Worm (Caenorhabditis elegans) whole organism, L4 larva: ENCODE results near the gene Y57G11B.5.
A peak's percentile ranks its signal among the peaks of the same experiment; 100 is the strongest.

ENCODE experiments used
- F37D6.2 ChIP-seq: sonication (generic microtip); optimal IDR thresholded peaks from 2 replicates; lab custom pipeline; 2016; ENCODE audit warnings: mild to moderate bottlenecking, missing genetic modification characterization, missing compliant biosample characterization
- R02D3.7 ChIP-seq: fragments of 150-350 bp; sonication (generic microtip); optimal IDR thresholded peaks from 3 replicates; lab custom pipeline; 2014; ENCODE audit warnings: missing biosample characterization, missing genetic modification characterization
- T26A8.4 ChIP-seq: fragments of 200-800 bp; sonication (Bioruptor generic); IDR thresholded peaks from 2 replicates; pipeline ENCODE4 v1.3.6; 2022; ENCODE audit warnings: missing genetic modification characterization, missing compliant biosample characterization
- Y48G9A.11 ChIP-seq: fragments of 200-800 bp; sonication (Bioruptor generic); IDR thresholded peaks from 2 replicates; pipeline ENCODE4 v1.3.6; 2022; ENCODE audit warnings: missing genetic modification reagents, missing genetic modification characterization, missing compliant biosample characterization
- aly-2 ChIP-seq: sonication (generic microtip); optimal IDR thresholded peaks from 2 replicates; lab custom pipeline; 2018; ENCODE audit warnings: missing biosample characterization, missing genetic modification characterization
- ama-1 ChIP-seq: fragments of 150-350 bp; optimal IDR thresholded peaks from 2 replicates; lab custom pipeline; 2014; ENCODE audit warnings: inconsistent platforms, mixed read lengths
- attf-4 ChIP-seq: sonication (generic microtip); optimal IDR thresholded peaks from 3 replicates; lab custom pipeline; 2017; ENCODE audit warnings: missing biosample characterization, missing genetic modification characterization
- ceh-20 ChIP-seq: fragments of 200-800 bp; sonication (Bioruptor generic); IDR thresholded peaks from 2 replicates; pipeline ENCODE4 v1.3.6; 2022; ENCODE audit warnings: missing genetic modification reagents, missing genetic modification characterization, missing compliant biosample characterization
- ceh-44 ChIP-seq: fragments of 200-800 bp; sonication (Bioruptor generic); IDR thresholded peaks from 2 replicates; pipeline ENCODE4 v1.3.6; 2022; ENCODE audit warnings: missing genetic modification reagents, missing genetic modification characterization, missing compliant biosample characterization
- ces-1 ChIP-seq: fragments of 150-350 bp; sonication (generic microtip); optimal IDR thresholded peaks from 4 replicates; lab custom pipeline; 2014; ENCODE audit warnings: missing biosample characterization, missing genetic modification reagents, missing genetic modification characterization
- daf-16 ChIP-seq, 3 experiments: sonication (generic microtip); optimal IDR thresholded peaks; 2 replicates each; lab custom pipeline; 2016 to 2017; ENCODE audit warnings: missing genetic modification characterization in 3 of 3, missing genetic modification reagents in 3 of 3, mild to moderate bottlenecking in 2 of 3, missing compliant biosample characterization in 2 of 3, missing biosample characterization in 1 of 3, moderate library complexity in 1 of 3
- daf-8 ChIP-seq: fragments of 200-800 bp; sonication (Bioruptor generic); IDR thresholded peaks from 2 replicates; pipeline ENCODE4 v1.3.6; 2022; ENCODE audit warnings: missing genetic modification characterization, missing compliant biosample characterization
- dmd-8 ChIP-seq: fragments of 200-800 bp; sonication (Bioruptor generic); IDR thresholded peaks from 2 replicates; pipeline ENCODE4 v1.3.6; 2022; ENCODE audit warnings: missing genetic modification characterization, missing compliant biosample characterization
- dpl-1 ChIP-seq: fragments of 150-350 bp; optimal IDR thresholded peaks from 2 replicates; lab custom pipeline; 2014; ENCODE audit warnings: missing biosample characterization, missing genetic modification reagents, missing genetic modification characterization
- duxl-1 ChIP-seq: sonication (generic microtip); optimal IDR thresholded peaks from 2 replicates; lab custom pipeline; 2016; ENCODE audit warnings: mild to moderate bottlenecking, missing genetic modification characterization, moderate library complexity, missing compliant biosample characterization; ENCODE audit not compliant: poor library complexity
- dve-1 ChIP-seq: sonication (generic microtip); optimal IDR thresholded peaks from 2 replicates; lab custom pipeline; 2017; ENCODE audit warnings: antibody characterized with exemption, mild to moderate bottlenecking, missing genetic modification characterization, missing compliant biosample characterization; ENCODE audit not compliant: insufficient read depth
- egl-27 ChIP-seq: sonication (generic microtip); optimal IDR thresholded peaks from 3 replicates; lab custom pipeline; 2017; ENCODE audit warnings: missing biosample characterization, missing genetic modification reagents, missing genetic modification characterization
- gei-8 ChIP-seq: fragments of 200-800 bp; sonication (Bioruptor generic); optimal IDR thresholded peaks from 2 replicates; lab custom pipeline; 2018; ENCODE audit warnings: mild to moderate bottlenecking, missing genetic modification characterization, missing compliant biosample characterization
- hif-1 ChIP-seq, 2 experiments: sonication (generic microtip); optimal IDR thresholded peaks; 2 replicates each; lab custom pipeline; 2016 to 2017; ENCODE audit warnings: missing compliant biosample characterization in 2 of 2, missing genetic modification characterization in 2 of 2, missing genetic modification reagents in 2 of 2, missing genotype in 2 of 2, mild to moderate bottlenecking in 1 of 2
- hlh-30 ChIP-seq: sonication (generic microtip); optimal IDR thresholded peaks from 2 replicates; lab custom pipeline; 2017; ENCODE audit warnings: antibody characterized with exemption, mild to moderate bottlenecking, missing genetic modification characterization, missing compliant biosample characterization; ENCODE audit not compliant: insufficient read depth
- lim-7 ChIP-seq: fragments of 200-800 bp; sonication (Bioruptor generic); IDR thresholded peaks from 2 replicates; pipeline ENCODE4 v1.3.6; 2022; ENCODE audit warnings: missing genetic modification characterization, missing compliant biosample characterization
- lin-1 ChIP-seq: fragments of 200-800 bp; sonication (Bioruptor generic); IDR thresholded peaks from 2 replicates; pipeline ENCODE4 v1.3.6; 2022; ENCODE audit warnings: missing genetic modification reagents, missing genetic modification characterization, missing compliant biosample characterization
- lin-39 ChIP-seq: fragments of 150-350 bp; optimal IDR thresholded peaks from 2 replicates; lab custom pipeline; 2014; ENCODE audit warnings: missing biosample characterization, missing genetic modification reagents, missing genetic modification characterization
- lir-3 ChIP-seq: sonication (generic microtip); optimal IDR thresholded peaks from 2 replicates; lab custom pipeline; 2016; ENCODE audit warnings: mild to moderate bottlenecking, missing genetic modification characterization, missing compliant biosample characterization
- madf-5 ChIP-seq, 2 experiments: fragments of 200-800 bp; sonication (Bioruptor generic); IDR thresholded peaks; 2 replicates each; pipeline ENCODE4 v1.3.6; 2022; ENCODE audit warnings: missing compliant biosample characterization in 2 of 2, missing genetic modification characterization in 2 of 2
- madf-9 ChIP-seq: fragments of 200-800 bp; sonication (Bioruptor generic); conservative IDR thresholded peaks from 2 replicates; pipeline ENCODE4 v1.3.6; 2022; ENCODE audit warnings: missing genetic modification reagents, missing genetic modification characterization, missing compliant biosample characterization
- mdl-1 ChIP-seq, 2 experiments: fragments of 150-350 bp in 1 of 2; sonication (generic microtip) in 1 of 2; optimal IDR thresholded peaks; 2 replicates each; lab custom pipeline; 2014 to 2017; ENCODE audit warnings: missing biosample characterization in 2 of 2, missing genetic modification characterization in 2 of 2
- mxl-2 ChIP-seq: fragments of 200-800 bp; sonication (Bioruptor generic); conservative IDR thresholded peaks from 2 replicates; pipeline ENCODE4 v1.3.6; 2022; ENCODE audit warnings: missing genetic modification reagents, missing genetic modification characterization, missing compliant biosample characterization
- nhr-10 ChIP-seq: fragments of 150-350 bp; optimal IDR thresholded peaks from 2 replicates; lab custom pipeline; 2014; ENCODE audit warnings: missing biosample characterization, missing genetic modification characterization
- nhr-102 ChIP-seq: sonication (generic microtip); optimal IDR thresholded peaks from 2 replicates; lab custom pipeline; 2016; ENCODE audit warnings: mild to moderate bottlenecking, missing genetic modification characterization, moderate library complexity, missing compliant biosample characterization
- nhr-111 ChIP-seq: fragments of 200-800 bp; sonication (Bioruptor generic); optimal IDR thresholded peaks from 2 replicates; lab custom pipeline; 2018; ENCODE audit warnings: mild to moderate bottlenecking, missing genetic modification characterization, missing compliant biosample characterization
- nhr-28 ChIP-seq: fragments of 150-350 bp; optimal IDR thresholded peaks from 2 replicates; lab custom pipeline; 2014; ENCODE audit warnings: missing biosample characterization, missing genetic modification characterization
- nhr-42 ChIP-seq: fragments of 200-800 bp; sonication (Bioruptor generic); IDR thresholded peaks from 2 replicates; pipeline ENCODE4 v1.3.6; 2022; ENCODE audit warnings: missing genetic modification characterization, missing compliant biosample characterization
- pha-4 ChIP-seq, 2 experiments: fragments of 150-350 bp in 1 of 2; fragments of 200-800 bp in 1 of 2; sonication (Bioruptor generic) in 1 of 2; IDR thresholded peaks in 1 of 2; optimal IDR thresholded peaks in 1 of 2; 2 replicates each; pipeline versions ENCODE4 v1.3.6 to Lab custom; 2014 to 2022; ENCODE audit warnings: missing genetic modification characterization in 2 of 2, missing genetic modification reagents in 2 of 2, missing biosample characterization in 1 of 2, missing compliant biosample characterization in 1 of 2
- pqm-1 ChIP-seq: sonication (generic microtip); optimal IDR thresholded peaks from 2 replicates; lab custom pipeline; 2017; ENCODE audit warnings: missing biosample characterization, missing genetic modification characterization
- rbr-2 ChIP-seq: sonication (generic microtip); optimal IDR thresholded peaks from 2 replicates; lab custom pipeline; 2016; ENCODE audit warnings: missing genotype, missing genetic modification characterization, missing compliant biosample characterization
- snpc-1.2 ChIP-seq: fragments of 200-800 bp; sonication (Bioruptor generic); IDR thresholded peaks from 2 replicates; pipeline ENCODE4 v1.3.6; 2022; ENCODE audit warnings: missing genetic modification reagents, missing genetic modification characterization, missing compliant biosample characterization
- snpc-4 ChIP-seq: fragments of 150-350 bp; optimal IDR thresholded peaks from 2 replicates; lab custom pipeline; 2014; ENCODE audit warnings: missing biosample characterization, missing genetic modification characterization
- unc-39 ChIP-seq: sonication (generic microtip); optimal IDR thresholded peaks from 2 replicates; lab custom pipeline; 2017; ENCODE audit warnings: missing biosample characterization, missing genetic modification characterization
- unc-62 ChIP-seq, 3 experiments: fragments of 150-350 bp in 1 of 3; sonication (generic microtip); optimal IDR thresholded peaks in 2 of 3; peaks in 1 of 3; 1 replicate in 1 of 3; 2 replicates in 2 of 3; lab custom pipeline; 2014 to 2017; ENCODE audit warnings: missing biosample characterization in 3 of 3, missing genetic modification characterization in 3 of 3, missing genetic modification reagents in 3 of 3, missing genotype in 1 of 3
- vab-7 ChIP-seq: fragments of 200-800 bp; sonication (Bioruptor generic); IDR thresholded peaks from 2 replicates; pipeline ENCODE4 v1.3.6; 2022; ENCODE audit warnings: missing genetic modification reagents, missing genetic modification characterization, missing compliant biosample characterization
- zip-11 ChIP-seq: fragments of 200-800 bp; sonication (Bioruptor generic); IDR thresholded peaks from 2 replicates; pipeline ENCODE4 v1.3.6; 2022; ENCODE audit warnings: missing genetic modification characterization, missing compliant biosample characterization

The Y57G11B.5 gene

ce11 chrIV:14561677-14562076 lies 12.9 kb upstream of the Y57G11B.5 start:
- TF ChIP-seq snpc-4 (tag; lab: Kevin White, UChicago) (no peak), ces-1 (GFP tag; lab: Kevin White, UChicago) (no peak), T26A8.4 (GFP tag; lab: Robert Waterston, UW) (no peak), lir-3 (no peak), ceh-44 (GFP tag; lab: Robert Waterston, UW) (no peak), nhr-42 (GFP tag; lab: Robert Waterston, UW) (no peak), dve-1 (peak; percentile 73), duxl-1 (no peak), nhr-102 (tag; lab: Kevin White, UChicago) (no peak), nhr-28 (tag; lab: Kevin White, UChicago) (peak; percentile 31), mdl-1 (tag; optimal IDR thresholded peaks at IDR 0.05; lab: Kevin White, UChicago) (no peak), dpl-1 (GFP tag; lab: Kevin White, UChicago) (no peak), F37D6.2 (no peak), unc-39 (no peak), lim-7 (GFP tag; lab: Robert Waterston, UW) (no peak), daf-16 (GFP tag; optimal IDR thresholded peaks at IDR 0.05; lab: Kevin White, UChicago) (no peak), daf-16 (tag; optimal IDR thresholded peaks at IDR 0.05; lab: Kevin White, UChicago) (peak; percentile 85), madf-5 (GFP tag; IDR thresholded peaks at IDR 0.05; lab: Robert Waterston, UW) (no peak), hlh-30 (tag; lab: Kevin White, UChicago) (peak; percentile 37), zip-11 (GFP tag; lab: Robert Waterston, UW) (no peak), pqm-1 (tag; lab: Kevin White, UChicago) (peak; percentile 36), ama-1 (lab: Kevin White, UChicago) (no peak), aly-2 (no peak), daf-8 (GFP tag; lab: Robert Waterston, UW) (no peak), lin-39 (no peak)
- TF ChIP-seq, all 104 proteins: peak for 5

- no peak for TF ChIP-seq hlh-30 (tag; lab: Kevin White, UChicago)
- TF ChIP-seq dmd-8 (GFP tag; lab: Robert Waterston, UW), result no peak
- TF ChIP-seq ceh-20, result no peak
- peak in 1 of 2 experiments; percentile 80 for TF ChIP-seq unc-62 (GFP tag; optimal IDR thresholded peaks at IDR 0.05 in 1 of 2; lab: Kevin White, UChicago)
- no peak for TF ChIP-seq unc-62 (tag; optimal IDR thresholded peaks at IDR 0.05; lab: Kevin White, UChicago)
- peak; percentile 74; the same call in 1 of the 2 replicates for TF ChIP-seq snpc-1.2 (GFP tag; lab: Robert Waterston, UW)
- no peak for TF ChIP-seq egl-27 (tag; lab: Kevin White, UChicago)
- TF ChIP-seq rbr-2, result no peak
- no peak for TF ChIP-seq daf-16 (GFP tag; optimal IDR thresholded peaks at IDR 0.05; lab: Kevin White, UChicago)
- TF ChIP-seq daf-16 (tag; optimal IDR thresholded peaks at IDR 0.05; lab: Kevin White, UChicago), result peak; percentile 40
- no peak for TF ChIP-seq Y48G9A.11 (GFP tag; lab: Robert Waterston, UW)
- no peak for TF ChIP-seq madf-9 (GFP tag; lab: Robert Waterston, UW)
- peak; percentile 75 for TF ChIP-seq pqm-1 (tag; lab: Kevin White, UChicago)
- TF ChIP-seq pha-4 (GFP tag; IDR thresholded peaks at IDR 0.05; lab: Robert Waterston, UW), result no peak
- peak; percentile 31 for TF ChIP-seq pha-4 (tag; optimal IDR thresholded peaks at IDR 0.05; lab: Kevin White, UChicago)
- peak; percentile 14 for TF ChIP-seq dve-1
- TF ChIP-seq R02D3.7 (tag; lab: Kevin White, UChicago), result no peak
- TF ChIP-seq lin-1 (GFP tag; lab: Robert Waterston, UW), result no peak
Observed at ce11 chrIV:14562649-14563268, 11.9 kb upstream of the Y57G11B.5 start.

ce11 chrIV:14565062-14565461 lies 9.6 kb upstream of the Y57G11B.5 start, which contains the start of gene Y57G11B.2:
Gene Y57G11B.2, plus strand, starts transcription at chrIV:14565362.
- TF ChIP-seq gei-8 (GFP tag; lab: Kevin White, UChicago) (no peak), mxl-2 (GFP tag; lab: Robert Waterston, UW) (no peak), nhr-10 (tag; lab: Kevin White, UChicago) (no peak), nhr-111 (GFP tag; lab: Kevin White, UChicago) (no peak), hif-1 (tag; optimal IDR thresholded peaks at IDR 0.05; lab: Kevin White, UChicago) (no peak), vab-7 (GFP tag; lab: Robert Waterston, UW) (no peak), attf-4 (tag; lab: Kevin White, UChicago) (no peak)
